Worm (Caenorhabditis elegans): Measurements from ENCODE around the gene F32D8.12.

F32D8.12 gene

DNA sequence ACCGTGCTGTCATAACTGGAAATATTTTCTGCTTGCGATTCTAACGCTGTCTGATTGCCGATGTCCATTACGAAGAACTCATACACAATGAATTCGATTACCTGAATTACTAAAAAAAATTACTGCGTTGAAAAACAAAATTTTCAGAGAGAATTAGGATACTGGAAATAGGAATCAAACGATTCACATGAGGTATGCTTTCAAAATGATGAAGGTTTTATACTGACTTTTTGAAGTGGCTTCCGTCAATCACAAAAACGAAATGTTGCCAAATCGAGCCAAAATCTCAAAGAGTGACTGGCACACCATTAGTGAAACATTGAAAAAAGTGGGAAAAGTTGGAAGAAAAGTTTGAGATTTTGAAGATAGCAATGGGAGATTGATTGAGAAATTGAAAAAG, 18.2 kb upstream of the F32D8.12 start, which contains the start of gene zzz-1:
zzz-1 (minus strand) TSS at position 101 of the 400 bp plus-strand sequence.
- TF ChIP-seq pes-1 (GFP tag; IDR thresholded peaks at IDR 0.05) (no peak), sea-1 (GFP tag; conservative IDR thresholded peaks at IDR 0.05) (no peak), hmg-4 (GFP tag; optimal IDR thresholded peaks at IDR 0.05) (no peak), scrt-1 (GFP tag; IDR thresholded peaks at IDR 0.05) (no peak), ama-1 (optimal IDR thresholded peaks at IDR 0.05) (no peak), flt-1 (GFP tag; IDR thresholded peaks at IDR 0.05) (no peak), hmbx-1 (tag; optimal IDR thresholded peaks at IDR 0.05) (no peak), tbx-37 (GFP tag; conservative IDR thresholded peaks at IDR 0.05) (no peak), aly-1 (tag; optimal IDR thresholded peaks at IDR 0.05) (no peak), hnd-1 (tag; optimal IDR thresholded peaks at IDR 0.05) (no peak), ets-7 (tag; optimal IDR thresholded peaks at IDR 0.05) (no peak), ceh-36 (tag; optimal IDR thresholded peaks at IDR 0.05) (no peak), B0310.2 (tag; optimal IDR thresholded peaks at IDR 0.05) (no peak), ceh-13 (GFP tag; optimal IDR thresholded peaks at IDR 0.05) (no peak), F13C5.2 (tag; optimal IDR thresholded peaks at IDR 0.05) (no peak), tbx-11 (GFP tag; IDR thresholded peaks at IDR 0.05) (no peak), tra-4 (tag; optimal IDR thresholded peaks at IDR 0.05) (no peak)

DNA sequence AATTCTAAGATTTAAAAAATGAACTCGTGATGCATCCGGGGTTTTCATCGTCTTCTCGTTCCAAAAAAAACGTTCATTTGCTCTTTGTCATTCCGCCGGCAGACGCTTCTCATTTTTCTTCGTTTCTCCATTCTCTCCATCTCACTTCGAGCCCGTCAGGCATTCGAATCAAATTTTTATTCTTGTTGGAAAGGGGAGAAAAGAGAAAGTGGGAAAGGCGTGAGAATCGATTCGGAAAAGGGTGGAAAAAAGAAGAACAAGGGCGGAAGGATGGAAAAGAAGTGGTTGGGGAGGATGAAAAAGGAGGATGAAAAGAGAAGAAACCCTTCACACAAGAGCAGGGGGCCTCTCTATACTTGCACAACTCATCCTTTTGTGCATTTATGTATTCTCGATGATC, 14.0 kb upstream of the F32D8.12 start:
- TF ChIP-seq tra-4 (tag; optimal IDR thresholded peaks at IDR 0.05) (no peak), flt-1 (GFP tag; IDR thresholded peaks at IDR 0.05) (no peak), B0310.2 (tag; optimal IDR thresholded peaks at IDR 0.05) (no peak), ama-1 (optimal IDR thresholded peaks at IDR 0.05) (no peak), ceh-36 (tag; optimal IDR thresholded peaks at IDR 0.05) (no peak), ets-7 (tag; optimal IDR thresholded peaks at IDR 0.05) (no peak), pes-1 (GFP tag; IDR thresholded peaks at IDR 0.05) (no peak), tbx-37 (GFP tag; conservative IDR thresholded peaks at IDR 0.05) (no peak), F13C5.2 (tag; optimal IDR thresholded peaks at IDR 0.05) (no peak), tbx-11 (GFP tag; IDR thresholded peaks at IDR 0.05) (no peak), hnd-1 (tag; optimal IDR thresholded peaks at IDR 0.05) (no peak), sea-1 (GFP tag; conservative IDR thresholded peaks at IDR 0.05) (no peak), hmg-4 (GFP tag; optimal IDR thresholded peaks at IDR 0.05) (no peak), hmbx-1 (tag; optimal IDR thresholded peaks at IDR 0.05) (no peak), scrt-1 (GFP tag; IDR thresholded peaks at IDR 0.05) (no peak), aly-1 (tag; optimal IDR thresholded peaks at IDR 0.05) (no peak)

DNA sequence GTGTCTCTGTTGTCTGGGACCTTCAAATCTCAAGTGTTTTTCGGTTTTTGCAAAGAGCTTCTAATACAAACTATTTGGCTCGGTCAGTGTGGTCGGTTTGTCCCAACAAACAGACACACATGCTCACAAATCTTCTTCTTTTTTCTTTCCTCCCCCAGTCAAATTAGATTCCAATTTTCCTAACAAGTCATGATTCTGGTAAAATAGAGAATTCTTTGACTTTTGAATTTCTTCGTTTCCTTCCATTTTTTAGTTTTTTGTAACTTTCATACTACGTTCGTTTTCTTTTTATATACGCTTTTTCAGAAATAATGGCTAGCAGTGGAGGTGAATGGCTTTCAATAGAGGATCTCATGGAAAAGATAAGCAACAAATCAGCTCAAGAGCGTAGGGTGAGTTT, 12.9 kb upstream of the F32D8.12 start, which contains the start of gene F32D8.15:
F32D8.15 (plus strand) TSS at position 301 of the 400 bp plus-strand sequence.
- TF ChIP-seq ama-1 (optimal IDR thresholded peaks at IDR 0.05) (no peak), tra-4 (tag; optimal IDR thresholded peaks at IDR 0.05) (no peak), ceh-13 (GFP tag; optimal IDR thresholded peaks at IDR 0.05) (no peak), flt-1 (GFP tag; IDR thresholded peaks at IDR 0.05) (no peak), B0310.2 (tag; optimal IDR thresholded peaks at IDR 0.05) (no peak), tbx-11 (GFP tag; IDR thresholded peaks at IDR 0.05) (no peak), ceh-36 (tag; optimal IDR thresholded peaks at IDR 0.05) (no peak), F13C5.2 (tag; optimal IDR thresholded peaks at IDR 0.05) (no peak), tbx-37 (GFP tag; conservative IDR thresholded peaks at IDR 0.05) (no peak), aly-1 (tag; optimal IDR thresholded peaks at IDR 0.05) (no peak), hmbx-1 (tag; optimal IDR thresholded peaks at IDR 0.05) (no peak), hmg-4 (GFP tag; optimal IDR thresholded peaks at IDR 0.05) (no peak), sea-1 (GFP tag; conservative IDR thresholded peaks at IDR 0.05) (no peak), ets-7 (tag; optimal IDR thresholded peaks at IDR 0.05) (no peak), hnd-1 (tag; optimal IDR thresholded peaks at IDR 0.05) (no peak), scrt-1 (GFP tag; IDR thresholded peaks at IDR 0.05) (no peak), pes-1 (GFP tag; IDR thresholded peaks at IDR 0.05) (no peak)

DNA sequence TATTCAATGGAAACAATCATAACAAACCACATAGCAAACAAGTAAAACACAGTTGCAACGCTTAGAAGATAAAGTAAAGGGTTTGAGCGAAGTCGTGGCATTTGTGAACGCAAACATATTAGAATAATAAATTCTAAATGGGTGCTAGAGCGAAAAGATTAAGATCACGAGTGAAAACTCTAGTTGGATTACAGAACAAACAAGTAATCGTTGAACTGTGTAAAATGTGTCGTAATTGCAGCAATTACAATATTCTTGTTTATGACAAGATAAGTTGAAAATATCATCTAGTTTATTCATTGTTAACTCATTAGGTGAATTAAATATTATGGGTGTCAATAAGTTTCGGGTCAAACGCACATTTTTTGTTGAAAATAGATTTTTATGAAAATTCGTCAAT, 11.9 kb upstream of the F32D8.12 start, which contains the start of gene F32D8.8:
F32D8.8 (minus strand) TSS at position 101 of the 400 bp plus-strand sequence.
- TF ChIP-seq F13C5.2 (tag; optimal IDR thresholded peaks at IDR 0.05) (no peak), ama-1 (optimal IDR thresholded peaks at IDR 0.05) (no peak), ceh-36 (tag; optimal IDR thresholded peaks at IDR 0.05) (no peak), ets-7 (tag; optimal IDR thresholded peaks at IDR 0.05) (no peak), tra-4 (tag; optimal IDR thresholded peaks at IDR 0.05) (no peak), hnd-1 (tag; optimal IDR thresholded peaks at IDR 0.05) (no peak), tbx-37 (GFP tag; conservative IDR thresholded peaks at IDR 0.05) (no peak), tbx-11 (GFP tag; IDR thresholded peaks at IDR 0.05) (no peak), sea-1 (GFP tag; conservative IDR thresholded peaks at IDR 0.05) (no peak), pes-1 (GFP tag; IDR thresholded peaks at IDR 0.05) (no peak), flt-1 (GFP tag; IDR thresholded peaks at IDR 0.05) (no peak), B0310.2 (tag; optimal IDR thresholded peaks at IDR 0.05) (no peak), scrt-1 (GFP tag; IDR thresholded peaks at IDR 0.05) (no peak), aly-1 (tag; optimal IDR thresholded peaks at IDR 0.05) (no peak), hmbx-1 (tag; optimal IDR thresholded peaks at IDR 0.05) (no peak), hmg-4 (GFP tag; optimal IDR thresholded peaks at IDR 0.05) (no peak), ceh-13 (GFP tag; optimal IDR thresholded peaks at IDR 0.05) (no peak)

DNA sequence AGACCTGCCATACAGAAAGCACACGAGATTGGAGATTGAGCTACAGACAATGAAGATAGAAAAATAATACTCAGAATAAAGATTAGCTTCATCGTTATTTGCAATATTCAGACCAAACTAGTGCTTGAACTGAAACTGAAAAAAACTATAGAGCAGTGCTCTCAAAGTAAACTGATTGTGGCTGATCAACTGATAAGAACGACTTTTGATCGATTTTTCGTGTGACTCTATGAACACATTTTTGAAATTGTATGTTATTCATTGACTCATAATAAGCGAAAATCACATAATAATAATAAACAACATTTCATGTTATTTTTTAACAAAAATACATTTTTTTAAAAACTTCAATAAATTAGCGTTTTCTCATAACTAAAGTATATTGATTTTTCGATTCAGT, 10.3 kb upstream of the F32D8.12 start, which contains the start of gene spp-16:
spp-16 (minus strand) TSS at position 179 of the 400 bp plus-strand sequence.
- TF ChIP-seq ceh-36 (tag; optimal IDR thresholded peaks at IDR 0.05): no peak
- no peak for TF ChIP-seq hmg-4 (GFP tag; optimal IDR thresholded peaks at IDR 0.05)
- TF ChIP-seq hmbx-1 (tag; optimal IDR thresholded peaks at IDR 0.05): no peak
- TF ChIP-seq tbx-37 (GFP tag; conservative IDR thresholded peaks at IDR 0.05): no peak
- no peak for TF ChIP-seq ama-1 (optimal IDR thresholded peaks at IDR 0.05)
- no peak for TF ChIP-seq B0310.2 (tag; optimal IDR thresholded peaks at IDR 0.05)
- TF ChIP-seq flt-1 (GFP tag; IDR thresholded peaks at IDR 0.05): no peak
- TF ChIP-seq aly-1 (tag; optimal IDR thresholded peaks at IDR 0.05): no peak
- no peak for TF ChIP-seq F13C5.2 (tag; optimal IDR thresholded peaks at IDR 0.05)
- TF ChIP-seq ets-7 (tag; optimal IDR thresholded peaks at IDR 0.05): no peak
- no peak for TF ChIP-seq tra-4 (tag; optimal IDR thresholded peaks at IDR 0.05)
- TF ChIP-seq pes-1 (GFP tag; IDR thresholded peaks at IDR 0.05): no peak
- no peak for TF ChIP-seq sea-1 (GFP tag; conservative IDR thresholded peaks at IDR 0.05)
- TF ChIP-seq scrt-1 (GFP tag; IDR thresholded peaks at IDR 0.05): no peak
- no peak for TF ChIP-seq ceh-13 (GFP tag; optimal IDR thresholded peaks at IDR 0.05)
- no peak for TF ChIP-seq tbx-11 (GFP tag; IDR thresholded peaks at IDR 0.05)
- TF ChIP-seq hnd-1 (tag; optimal IDR thresholded peaks at IDR 0.05): no peak

DNA sequence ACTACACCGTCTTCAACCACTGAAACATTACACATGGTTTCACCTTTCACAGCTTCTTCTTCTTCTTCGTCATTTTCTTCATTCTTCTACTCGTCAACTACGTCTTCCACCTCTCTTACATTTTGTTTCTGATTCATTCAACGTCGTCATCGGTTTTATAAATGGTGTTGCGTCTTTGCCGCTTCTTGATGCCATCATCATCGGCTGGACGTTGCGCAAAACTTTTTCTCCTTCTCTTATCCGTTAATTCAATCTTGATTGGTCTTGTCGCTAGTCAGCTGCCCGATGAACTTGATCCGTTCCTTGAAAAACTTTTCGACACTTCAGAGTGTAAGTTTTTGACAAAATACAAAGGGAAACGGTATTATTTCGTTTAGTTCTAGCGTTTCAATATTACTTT, 7.8 kb upstream of the F32D8.12 start:
- TF ChIP-seq tbx-37 (GFP tag; conservative IDR thresholded peaks at IDR 0.05) (no peak), sea-1 (GFP tag; conservative IDR thresholded peaks at IDR 0.05) (no peak), F13C5.2 (tag; optimal IDR thresholded peaks at IDR 0.05) (no peak), ama-1 (optimal IDR thresholded peaks at IDR 0.05) (no peak), aly-1 (tag; optimal IDR thresholded peaks at IDR 0.05) (no peak), ceh-13 (GFP tag; optimal IDR thresholded peaks at IDR 0.05) (no peak), hnd-1 (tag; optimal IDR thresholded peaks at IDR 0.05) (no peak), flt-1 (GFP tag; IDR thresholded peaks at IDR 0.05) (no peak), tra-4 (tag; optimal IDR thresholded peaks at IDR 0.05) (no peak), pes-1 (GFP tag; IDR thresholded peaks at IDR 0.05) (no peak), ceh-36 (tag; optimal IDR thresholded peaks at IDR 0.05) (no peak), ets-7 (tag; optimal IDR thresholded peaks at IDR 0.05) (no peak), scrt-1 (GFP tag; IDR thresholded peaks at IDR 0.05) (no peak), tbx-11 (GFP tag; IDR thresholded peaks at IDR 0.05) (no peak), hmg-4 (GFP tag; optimal IDR thresholded peaks at IDR 0.05) (no peak), B0310.2 (tag; optimal IDR thresholded peaks at IDR 0.05) (no peak), hmbx-1 (tag; optimal IDR thresholded peaks at IDR 0.05) (no peak)
